Fruit fly (Drosophila melanogaster) whole organism, wandering third instar larva: ENCODE data around the gene 14-3-3epsilon.

ENCODE experiments used
- Abd-B ChIP-seq: fragments of >200 bp; optimal IDR thresholded peaks from 2 replicates; lab custom pipeline; 2017; ENCODE audit warnings: missing biosample characterization, missing genetic modification characterization
- CG32264 ChIP-seq: fragments of 200-800 bp; sonication (Bioruptor generic); optimal IDR thresholded peaks from 2 replicates; lab custom pipeline; 2016; ENCODE audit warnings: missing biosample characterization, missing genetic modification characterization
- CG9705 ChIP-seq: fragments of 200-800 bp; sonication (Bioruptor generic); optimal IDR thresholded peaks from 2 replicates; lab custom pipeline; 2018; ENCODE audit warnings: missing biosample characterization, mild to moderate bottlenecking, missing genetic modification characterization
- Dfd ChIP-seq: fragments of >200 bp; optimal IDR thresholded peaks from 2 replicates; lab custom pipeline; 2017; ENCODE audit warnings: missing biosample characterization, missing genetic modification characterization
- Dif ChIP-seq: fragments of 200-275, 200-300 bp; sonication (Bioruptor generic); optimal IDR thresholded peaks from 2 replicates; lab custom pipeline; 2018; ENCODE audit warnings: missing biosample characterization, missing genetic modification characterization; ENCODE audit not compliant: partially characterized antibody
- GATAd ChIP-seq: sonication (Bioruptor generic); optimal IDR thresholded peaks from 2 replicates; lab custom pipeline; 2016; ENCODE audit warnings: missing biosample characterization, missing genetic modification characterization
- Hnf4 ChIP-seq: fragments of 200-800 bp; sonication (Bioruptor generic); optimal IDR thresholded peaks from 2 replicates; lab custom pipeline; 2016; ENCODE audit warnings: missing biosample characterization, mild to moderate bottlenecking, missing genetic modification characterization
- Hr78 ChIP-seq: fragments of >200 bp; optimal IDR thresholded peaks from 2 replicates; lab custom pipeline; 2017; ENCODE audit warnings: missing biosample characterization, missing genetic modification characterization
- Hr83 ChIP-seq: fragments of 200-300 bp; sonication (Bioruptor generic); optimal IDR thresholded peaks from 2 replicates; lab custom pipeline; 2016; ENCODE audit warnings: missing biosample characterization, mild to moderate bottlenecking, missing genetic modification characterization, moderate library complexity; ENCODE audit not compliant: poor library complexity, severe bottlenecking
- Jra ChIP-seq: sonication (Bioruptor generic); optimal IDR thresholded peaks from 2 replicates; lab custom pipeline; 2016; ENCODE audit warnings: missing biosample characterization, missing genetic modification characterization
- Mio ChIP-seq: sonication (Bioruptor generic); optimal IDR thresholded peaks from 2 replicates; lab custom pipeline; 2016; ENCODE audit warnings: missing biosample characterization, missing genetic modification characterization
- Myc ChIP-seq: fragments of >200 bp; optimal IDR thresholded peaks from 2 replicates; lab custom pipeline; 2017
- N ChIP-seq: fragments of >200 bp; optimal IDR thresholded peaks from 2 replicates; lab custom pipeline; 2018; ENCODE audit warnings: missing biosample characterization, missing external identifiers, missing genetic modification characterization
- OdsH ChIP-seq: fragments of 200-800 bp; sonication (Bioruptor generic); optimal IDR thresholded peaks from 2 replicates; lab custom pipeline; 2016; ENCODE audit warnings: missing biosample characterization, mild to moderate bottlenecking, missing genetic modification characterization
- Rel ChIP-seq, 2 experiments: fragments of 200-800 bp; sonication (Bioruptor generic) in 1 of 2; optimal IDR thresholded peaks; 2 replicates in 1 of 2; 3 replicates in 1 of 2; lab custom pipeline; 2016 to 2019; ENCODE audit warnings: mild to moderate bottlenecking in 2 of 2, missing biosample characterization in 2 of 2, missing genetic modification characterization in 2 of 2, moderate library complexity in 1 of 2
- Sp1 ChIP-seq: fragments of 200-800 bp; sonication (Bioruptor generic); optimal IDR thresholded peaks from 3 replicates; lab custom pipeline; 2019; ENCODE audit warnings: missing biosample characterization, mild to moderate bottlenecking, missing genetic modification characterization, moderate library complexity
- Vsx2 ChIP-seq: fragments of 200-300, 225-300 bp; sonication (Bioruptor generic); optimal IDR thresholded peaks from 2 replicates; lab custom pipeline; 2018; ENCODE audit warnings: missing biosample characterization, missing genetic modification characterization; ENCODE audit not compliant: partially characterized antibody
- brk ChIP-seq: fragments of 200-800 bp; sonication (Bioruptor generic); optimal IDR thresholded peaks from 2 replicates; lab custom pipeline; 2016; ENCODE audit warnings: missing biosample characterization, mild to moderate bottlenecking, missing genetic modification characterization
- dl ChIP-seq, 2 experiments: fragments of 175-275, 200-275 bp in 1 of 2; fragments of 200-275 bp in 1 of 2; sonication (Bioruptor generic); optimal IDR thresholded peaks; lab custom pipeline; 2018; ENCODE audit warnings: mild to moderate bottlenecking in 2 of 2, missing biosample characterization in 2 of 2, missing genetic modification characterization in 2 of 2, moderate library complexity in 2 of 2; ENCODE audit not compliant: partially characterized antibody in 2 of 2, insufficient read depth in 1 of 2
- dsf ChIP-seq: sonication (Bioruptor generic); optimal IDR thresholded peaks from 2 replicates; lab custom pipeline; 2016; ENCODE audit warnings: missing biosample characterization, missing genetic modification characterization, borderline replicate concordance
- ey ChIP-seq: fragments of 200-800 bp; sonication (Bioruptor generic); optimal IDR thresholded peaks from 2 replicates; lab custom pipeline; 2016; ENCODE audit warnings: missing biosample characterization, missing genetic modification characterization
- foxo ChIP-seq, 2 experiments: fragments of 200-800 bp; sonication (Bioruptor generic); optimal IDR thresholded peaks; 2 replicates in 1 of 2; 3 replicates in 1 of 2; lab custom pipeline; 2016 to 2017; ENCODE audit warnings: missing biosample characterization in 2 of 2, missing genetic modification characterization in 2 of 2
- fru ChIP-seq: fragments of 200-800 bp; sonication (Bioruptor generic); optimal IDR thresholded peaks from 3 replicates; lab custom pipeline; 2016; ENCODE audit warnings: missing biosample characterization, mild to moderate bottlenecking, missing genetic modification characterization
- h ChIP-seq: fragments of 200-800 bp; sonication (Bioruptor generic); optimal IDR thresholded peaks from 3 replicates; lab custom pipeline; 2016; ENCODE audit warnings: missing biosample characterization, mild to moderate bottlenecking, missing genetic modification characterization
- jim ChIP-seq: fragments of 175-275, 200-325 bp; sonication (Bioruptor generic); optimal IDR thresholded peaks from 2 replicates; lab custom pipeline; 2016; ENCODE audit warnings: missing biosample characterization, mild to moderate bottlenecking, missing genetic modification characterization
- lola ChIP-seq: fragments of >200 bp; optimal IDR thresholded peaks from 2 replicates; lab custom pipeline; 2017; ENCODE audit warnings: missing biosample characterization, missing genetic modification characterization
- pan ChIP-seq: fragments of >200 bp; optimal IDR thresholded peaks from 2 replicates; lab custom pipeline; 2017
- psq ChIP-seq: fragments of 200-800 bp; sonication (Bioruptor generic); optimal IDR thresholded peaks from 3 replicates; lab custom pipeline; 2017; ENCODE audit warnings: missing biosample characterization, mild to moderate bottlenecking, missing genetic modification characterization, moderate library complexity
- rgr ChIP-seq: fragments of 200-800 bp; sonication (Bioruptor generic); optimal IDR thresholded peaks from 3 replicates; lab custom pipeline; 2016; ENCODE audit warnings: missing biosample characterization, mild to moderate bottlenecking, missing genetic modification characterization
- sage ChIP-seq: fragments of 200-800 bp; sonication (Bioruptor generic); optimal IDR thresholded peaks from 2 replicates; lab custom pipeline; 2016; ENCODE audit warnings: missing biosample characterization, mild to moderate bottlenecking, missing genetic modification characterization
- sv ChIP-seq: fragments of 200-800 bp; sonication (Bioruptor generic); optimal IDR thresholded peaks from 3 replicates; lab custom pipeline; 2016; ENCODE audit warnings: missing biosample characterization, missing genetic modification characterization
- tai ChIP-seq: sonication (Bioruptor generic); optimal IDR thresholded peaks from 2 replicates; lab custom pipeline; 2016; ENCODE audit warnings: missing biosample characterization, missing genetic modification characterization
- usp ChIP-seq: fragments of >200 bp; optimal IDR thresholded peaks from 2 replicates; lab custom pipeline; 2017; ENCODE audit warnings: missing biosample characterization, missing genetic modification characterization
- woc ChIP-seq: sonication (Bioruptor generic); optimal IDR thresholded peaks from 2 replicates; lab custom pipeline; 2016; ENCODE audit warnings: missing biosample characterization, mild to moderate bottlenecking, missing genetic modification characterization

The 14-3-3epsilon gene

dm6 chr3R:18252578-18252977 lies 10.2 kb downstream of the 14-3-3epsilon start, which contains the start of gene CG12320:
TSS of gene CG12320 (minus strand) at chr3R:18252734.
- TF ChIP-seq fru, result no peak
- no peak for TF ChIP-seq h
- no peak for TF ChIP-seq lola (GFP tag; lab: Kevin White, UChicago)
- TF ChIP-seq GATAd, result no peak
- no peak for TF ChIP-seq jim
- no peak for TF ChIP-seq OdsH (GFP tag; lab: Kevin White, UChicago)
- TF ChIP-seq sv, result no peak

dm6 chr3R:18255281-18255680 lies 12.9 kb downstream of the 14-3-3epsilon start, which contains the start of the genes Ada2a, Polr2D, Tgs1 and moi:
TSS of gene Ada2a (minus strand) at chr3R:18255487.
TSS of gene Polr2D (minus strand) at chr3R:18255487.
TSS of gene Tgs1 (plus strand) at chr3R:18255530.
TSS of gene moi (plus strand) at chr3R:18255530.
- TF ChIP-seq dsf (no peak), Abd-B (no peak), Hr83 (GFP tag; lab: Kevin White, UChicago) (peak; percentile 38), Myc (lab: Kevin White, UChicago) (peak; percentile 9), Hnf4 (GFP tag; lab: Kevin White, UChicago) (no peak), Hr78 (GFP tag; lab: Kevin White, UChicago) (no peak), jim (no peak), foxo (GFP tag; optimal IDR thresholded peaks at IDR 0.05; lab: Kevin White, UChicago) (no peak), CG32264 (GFP tag; lab: Kevin White, UChicago) (no peak), psq (GFP tag; lab: Kevin White, UChicago) (no peak), sage (GFP tag; lab: Kevin White, UChicago) (no peak), Dfd (GFP tag; lab: Kevin White, UChicago) (no peak)

dm6 chr3R:18260016-18260415 lies 17.7 kb downstream of the 14-3-3epsilon start:
- TF ChIP-seq Jra (GFP tag; lab: Kevin White, UChicago) (no peak), Dif (GFP tag; lab: Kevin White, UChicago) (no peak), dl (GFP tag; optimal IDR thresholded peaks at IDR 0.05; lab: Kevin White, UChicago; ENCODE audit: insufficient read depth in 1 of 2, partially characterized antibody in 2 of 2) (no peak), Mio (GFP tag; lab: Kevin White, UChicago) (no peak)

- TF ChIP-seq sage (GFP tag; lab: Kevin White, UChicago) (no peak), pan (lab: Kevin White, UChicago) (no peak), Dif (GFP tag; lab: Kevin White, UChicago) (no peak), ey (GFP tag; lab: Kevin White, UChicago) (no peak), sv (no peak), N (GFP tag; lab: Kevin White, UChicago) (no peak), woc (no peak), Hr83 (GFP tag; lab: Kevin White, UChicago) (no peak), usp (no peak)
Observed at dm6 chr3R:18261602-18262001, 19.3 kb downstream of the 14-3-3epsilon start.

dm6 chr3R:18265275-18265674 lies 22.9 kb downstream of the 14-3-3epsilon start:
- TF ChIP-seq Sp1 (GFP tag; lab: Kevin White, UChicago), result no peak
- TF ChIP-seq Rel (GFP tag; optimal IDR thresholded peaks at IDR 0.05; lab: Kevin White, UChicago), result no peak
- TF ChIP-seq Rel (tag; optimal IDR thresholded peaks at IDR 0.05; lab: Kevin White, UChicago), result no peak
- TF ChIP-seq Myc (lab: Kevin White, UChicago), result no peak
- no peak for TF ChIP-seq CG9705 (GFP tag; lab: Kevin White, UChicago)
- TF ChIP-seq dsf, result no peak
- TF ChIP-seq pan (lab: Kevin White, UChicago), result no peak
- no peak for TF ChIP-seq ey (GFP tag; lab: Kevin White, UChicago)
- TF ChIP-seq Mio (GFP tag; lab: Kevin White, UChicago), result no peak
- TF ChIP-seq Jra (GFP tag; lab: Kevin White, UChicago), result no peak
- TF ChIP-seq lola (GFP tag; lab: Kevin White, UChicago), result no peak
- TF ChIP-seq woc, result no peak
- no peak for TF ChIP-seq rgr (GFP tag; lab: Kevin White, UChicago)
- TF ChIP-seq brk (GFP tag; lab: Kevin White, UChicago), result no peak
- TF ChIP-seq Dfd (GFP tag; lab: Kevin White, UChicago), result no peak
- no peak for TF ChIP-seq psq (GFP tag; lab: Kevin White, UChicago)
- TF ChIP-seq Vsx2 (GFP tag; lab: Kevin White, UChicago), result no peak
- no peak for TF ChIP-seq foxo (GFP tag; optimal IDR thresholded peaks at IDR 0.05; lab: Kevin White, UChicago)
- TF ChIP-seq tai (GFP tag; lab: Kevin White, UChicago), result no peak
